Fruit fly (Drosophila melanogaster): ENCODE data around the gene Samuel.

The Samuel gene

dm6 chr2L:11044678-11045466 is 21.9 kb downstream of the Samuel start (continued):
- TF ChIP-seq CG10366 (GFP tag; IDR thresholded peaks at IDR 0.05) (peak; percentile 43; the same call in 1 of the 2 replicates), crp (GFP tag; optimal IDR thresholded peaks at IDR 0.05) (peak in 1 of 2 experiments; percentile 10), cwo (GFP tag; optimal IDR thresholded peaks at IDR 0.05) (peak; percentile 45), dimm (GFP tag; IDR thresholded peaks at IDR 0.05) (no peak), Doc2 (GFP tag; IDR thresholded peaks at IDR 0.05) (no peak), bab2 (GFP tag; optimal IDR thresholded peaks at IDR 0.05) (no peak), CG10431 (GFP tag; optimal IDR thresholded peaks at IDR 0.05) (peak; percentile 62), CG7963 (GFP tag; IDR thresholded peaks at IDR 0.05; ENCODE audit: partially characterized antibody) (no peak), oc (tag; optimal IDR thresholded peaks at IDR 0.05) (peak; percentile 44), Six4 (GFP tag; optimal IDR thresholded peaks at IDR 0.05) (no peak), ham (GFP tag; IDR thresholded peaks at IDR 0.05) (no peak), CG1792 (GFP tag; optimal IDR thresholded peaks at IDR 0.05) (no peak), CG13894 (tag; optimal IDR thresholded peaks at IDR 0.05) (no peak), Fer2 (tag; optimal IDR thresholded peaks at IDR 0.05) (peak; percentile 0), CG6654 (GFP tag; optimal IDR thresholded peaks at IDR 0.05) (no peak), CG14014 (GFP tag; IDR thresholded peaks at IDR 0.05) (peak; percentile 34; the same call in 1 of the 2 replicates), CG10543 (GFP tag; optimal IDR thresholded peaks at IDR 0.05) (peak; percentile 76), eyg (GFP tag; optimal IDR thresholded peaks at IDR 0.05) (no peak), Dip3 (GFP tag; optimal IDR thresholded peaks at IDR 0.05) (peak; percentile 66), E2f2 (GFP tag; IDR thresholded peaks at IDR 0.05) (peak; percentile 18; the same call in 1 of the 2 replicates), HHEX (GFP tag; optimal IDR thresholded peaks at IDR 0.05) (peak; percentile 66), CG17359 (tag; optimal IDR thresholded peaks at IDR 0.05) (peak; percentile 30), CoRest (tag; optimal IDR thresholded peaks at IDR 0.05) (peak; percentile 12), CG10959 (GFP tag; IDR thresholded peaks at IDR 0.05) (no peak), CG32532 (GFP tag; IDR thresholded peaks at IDR 0.05) (peak; percentile 40; the same call in 1 of the 2 replicates), Oli (tag; optimal IDR thresholded peaks at IDR 0.05) (peak; percentile 48), Hr3 (GFP tag; optimal IDR thresholded peaks at IDR 0.05) (no peak), E2f1 (GFP tag; IDR thresholded peaks at IDR 0.05) (no peak), CG9876 (GFP tag; optimal IDR thresholded peaks at IDR 0.05) (no peak), nerfin-2 (GFP tag; IDR thresholded peaks at IDR 0.05; ENCODE audit: partially characterized antibody) (no peak), salm (tag; optimal IDR thresholded peaks at IDR 0.05) (no peak), lbe (GFP tag; optimal IDR thresholded peaks at IDR 0.05) (peak; percentile 53), vfl (GFP tag; optimal IDR thresholded peaks at IDR 0.05) (no peak), lab (GFP tag; optimal IDR thresholded peaks at IDR 0.05) (peak; percentile 69), CG4282 (GFP tag; optimal IDR thresholded peaks at IDR 0.05) (no peak), zf30C (GFP tag; optimal IDR thresholded peaks at IDR 0.05) (no peak), p53 (GFP tag; optimal IDR thresholded peaks at IDR 0.05) (no peak), scrt (GFP tag; optimal IDR thresholded peaks at IDR 0.05) (no peak), tin (GFP tag; optimal IDR thresholded peaks at IDR 0.05) (no peak), Myb (GFP tag; optimal IDR thresholded peaks at IDR 0.05) (no peak), Lim3 (GFP tag; IDR thresholded peaks at IDR 0.05) (no peak), usp (GFP tag; optimal IDR thresholded peaks at IDR 0.05) (no peak), CG15011 (GFP tag; optimal IDR thresholded peaks at IDR 0.05) (peak; percentile 35), CG12769 (tag; optimal IDR thresholded peaks at IDR 0.05) (no peak), Gsc (GFP tag; IDR thresholded peaks at IDR 0.05) (no peak), fd102C (GFP tag; optimal IDR thresholded peaks at IDR 0.05) (no peak), zen2 (GFP tag; IDR thresholded peaks at IDR 0.05; ENCODE audit: partially characterized antibody) (no peak), YL-1 (GFP tag; optimal IDR thresholded peaks at IDR 0.05) (peak; percentile 7), CG6854 (GFP tag; optimal IDR thresholded peaks at IDR 0.05) (peak; percentile 18)

All from whole organism, embryonic.